Worm (Caenorhabditis elegans) whole organism, midembryonic: Measurements from ENCODE around the gene T07D4.2.

Experiments used
- T22C8.4 ChIP-seq: fragments of 200-800 bp; sonication (Bioruptor generic); IDR thresholded peaks from 2 replicates; pipeline ENCODE4 v1.3.6; 2022; ENCODE audit warnings: missing genetic modification characterization, missing compliant biosample characterization
- cog-1 ChIP-seq: sonication (generic microtip); optimal IDR thresholded peaks from 2 replicates; lab custom pipeline; 2016; ENCODE audit warnings: missing genetic modification characterization, missing compliant biosample characterization
- flt-1 ChIP-seq: fragments of 200-800 bp; sonication (Bioruptor generic); IDR thresholded peaks from 2 replicates; pipeline ENCODE4 v1.3.6; 2022; ENCODE audit warnings: missing genetic modification characterization, missing compliant biosample characterization
- klf-2 ChIP-seq: fragments of 200-800 bp; sonication (Bioruptor generic); conservative IDR thresholded peaks from 2 replicates; pipeline ENCODE4 v1.3.6; 2022; ENCODE audit warnings: missing genetic modification reagents, missing genetic modification characterization, missing compliant biosample characterization
- med-1 ChIP-seq: sonication (generic microtip); optimal IDR thresholded peaks from 2 replicates; lab custom pipeline; 2017; ENCODE audit warnings: missing genetic modification characterization, mild to moderate bottlenecking, missing compliant biosample characterization, antibody characterized with exemption, missing genetic modification reagents; ENCODE audit not compliant: insufficient read depth
- ref-1 ChIP-seq: fragments of 200-800 bp; sonication (Bioruptor generic); conservative IDR thresholded peaks from 2 replicates; pipeline ENCODE4 v1.3.6; 2022; ENCODE audit warnings: missing genetic modification reagents, missing genetic modification characterization, missing compliant biosample characterization
- tab-1 ChIP-seq: fragments of 200-800 bp; sonication (Bioruptor generic); IDR thresholded peaks from 2 replicates; pipeline ENCODE4 v1.3.6; 2022; ENCODE audit warnings: missing genetic modification characterization, missing compliant biosample characterization
- ztf-23 ChIP-seq: fragments of 200-800 bp; sonication (Bioruptor generic); IDR thresholded peaks from 2 replicates; pipeline ENCODE4 v1.3.6; 2022; ENCODE audit warnings: missing genetic modification reagents, missing genetic modification characterization, missing compliant biosample characterization
- ztf-29 ChIP-seq: fragments of 200-800 bp; sonication (Bioruptor generic); IDR thresholded peaks from 2 replicates; pipeline ENCODE4 v1.3.6; 2022; ENCODE audit warnings: missing genetic modification reagents, missing genetic modification characterization, missing compliant biosample characterization

DNA sequence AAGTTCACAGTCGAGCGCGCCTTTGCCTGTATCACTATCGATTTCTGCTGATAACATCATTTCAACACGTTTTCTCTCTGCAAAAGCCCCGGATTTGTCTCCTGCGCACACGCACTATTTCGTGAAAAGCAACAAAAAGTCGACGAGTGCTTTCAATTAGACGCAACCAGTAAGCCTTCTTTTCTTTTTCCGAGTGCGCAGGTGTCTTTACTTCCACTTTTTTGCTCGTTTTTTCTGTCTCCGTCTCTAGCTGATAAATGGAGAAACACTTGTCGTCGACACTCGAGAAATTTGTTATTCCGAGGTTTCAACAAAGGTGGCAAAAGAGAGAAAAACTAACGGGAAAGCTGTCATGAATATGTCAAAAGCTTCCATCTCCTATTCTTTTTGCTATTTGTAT is 17.9 kb upstream of the T07D4.2 start:
- no peak for TF ChIP-seq flt-1 (GFP tag; lab: Robert Waterston, UW)
- no peak for TF ChIP-seq ref-1 (GFP tag; lab: Robert Waterston, UW)
- no peak for TF ChIP-seq T22C8.4 (GFP tag; lab: Robert Waterston, UW)
- TF ChIP-seq cog-1 (tag; lab: Kevin White, UChicago), result no peak
- no peak for TF ChIP-seq ztf-29 (GFP tag; lab: Robert Waterston, UW)
- no peak for TF ChIP-seq ztf-23 (GFP tag; lab: Robert Waterston, UW)
- TF ChIP-seq med-1, result no peak
- TF ChIP-seq tab-1 (GFP tag; lab: Robert Waterston, UW), result no peak
- no peak for TF ChIP-seq klf-2 (GFP tag; lab: Robert Waterston, UW)
